Worm (Caenorhabditis elegans) whole organism, late embryonic: ENCODE data around the gene F28E10.1.

ENCODE experiments used
- K02D7.2 ChIP-seq: sonication (generic microtip); optimal IDR thresholded peaks from 2 replicates; lab custom pipeline; 2017; ENCODE audit warnings: mild to moderate bottlenecking, missing genetic modification characterization, missing compliant biosample characterization
- K09A11.1 ChIP-seq: sonication (generic microtip); optimal IDR thresholded peaks from 2 replicates; lab custom pipeline; 2017; ENCODE audit warnings: antibody characterized with exemption, mild to moderate bottlenecking, missing genetic modification characterization, missing compliant biosample characterization; ENCODE audit not compliant: insufficient read depth
- ama-1 ChIP-seq: fragments of 150-350 bp; optimal IDR thresholded peaks from 2 replicates; lab custom pipeline; 2014
- ceh-30 ChIP-seq: fragments of 150-350 bp; optimal IDR thresholded peaks from 2 replicates; lab custom pipeline; 2014; ENCODE audit warnings: missing biosample characterization, missing genetic modification characterization
- che-1 ChIP-seq: sonication (generic microtip); optimal IDR thresholded peaks from 2 replicates; lab custom pipeline; 2016; ENCODE audit warnings: mild to moderate bottlenecking, missing genetic modification characterization, missing compliant biosample characterization
- pha-4 ChIP-seq: fragments of 150-350 bp; optimal IDR thresholded peaks from 2 replicates; lab custom pipeline; 2018; ENCODE audit warnings: missing biosample characterization, missing genetic modification reagents, missing genetic modification characterization
- pqm-1 ChIP-seq: sonication (generic microtip); optimal IDR thresholded peaks from 2 replicates; lab custom pipeline; 2016; ENCODE audit warnings: missing genetic modification characterization, missing compliant biosample characterization
- unc-3 ChIP-seq, 2 experiments: fragments of 200-800 bp in 1 of 2; sonication (Bioruptor generic) in 1 of 2; sonication (generic microtip) in 1 of 2; conservative IDR thresholded peaks in 1 of 2; optimal IDR thresholded peaks in 1 of 2; 2 replicates each; pipeline versions ENCODE4 v1.3.6 to Lab custom; 2016 to 2022; ENCODE audit warnings: missing compliant biosample characterization in 2 of 2, missing genetic modification characterization in 2 of 2, missing genetic modification reagents in 1 of 2
- unc-86 ChIP-seq: sonication (generic microtip); optimal IDR thresholded peaks from 2 replicates; lab custom pipeline; 2016; ENCODE audit warnings: missing genetic modification characterization, missing compliant biosample characterization

ce11 chrIV:4608661-4609060 is 40.0 kb downstream of the F28E10.1 start:
- TF ChIP-seq K02D7.2 (tag; lab: Kevin White, UChicago) (no peak), pha-4 (no peak), K09A11.1 (tag; lab: Kevin White, UChicago) (no peak), unc-3 (GFP tag; conservative IDR thresholded peaks at IDR 0.05; lab: Robert Waterston, UW) (no peak), unc-3 (tag; optimal IDR thresholded peaks at IDR 0.05; lab: Kevin White, UChicago) (no peak), ceh-30 (tag; lab: Kevin White, UChicago) (no peak), che-1 (tag; lab: Kevin White, UChicago) (no peak), pqm-1 (tag; lab: Kevin White, UChicago) (no peak), ama-1 (lab: Kevin White, UChicago) (no peak), unc-86 (tag; lab: Kevin White, UChicago) (no peak)
